Worm (Caenorhabditis elegans) whole organism, midembryonic: ENCODE measurements around the gene C08H9.18.

ENCODE experiments used
- ref-1 ChIP-seq: fragments of 200-800 bp; sonication (Bioruptor generic); conservative IDR thresholded peaks from 2 replicates; pipeline ENCODE4 v1.3.6; 2022; ENCODE audit warnings: missing genetic modification reagents, missing genetic modification characterization, missing compliant biosample characterization
- tab-1 ChIP-seq: fragments of 200-800 bp; sonication (Bioruptor generic); IDR thresholded peaks from 2 replicates; pipeline ENCODE4 v1.3.6; 2022; ENCODE audit warnings: missing genetic modification characterization, missing compliant biosample characterization
- ztf-23 ChIP-seq: fragments of 200-800 bp; sonication (Bioruptor generic); IDR thresholded peaks from 2 replicates; pipeline ENCODE4 v1.3.6; 2022; ENCODE audit warnings: missing genetic modification reagents, missing genetic modification characterization, missing compliant biosample characterization

DNA sequence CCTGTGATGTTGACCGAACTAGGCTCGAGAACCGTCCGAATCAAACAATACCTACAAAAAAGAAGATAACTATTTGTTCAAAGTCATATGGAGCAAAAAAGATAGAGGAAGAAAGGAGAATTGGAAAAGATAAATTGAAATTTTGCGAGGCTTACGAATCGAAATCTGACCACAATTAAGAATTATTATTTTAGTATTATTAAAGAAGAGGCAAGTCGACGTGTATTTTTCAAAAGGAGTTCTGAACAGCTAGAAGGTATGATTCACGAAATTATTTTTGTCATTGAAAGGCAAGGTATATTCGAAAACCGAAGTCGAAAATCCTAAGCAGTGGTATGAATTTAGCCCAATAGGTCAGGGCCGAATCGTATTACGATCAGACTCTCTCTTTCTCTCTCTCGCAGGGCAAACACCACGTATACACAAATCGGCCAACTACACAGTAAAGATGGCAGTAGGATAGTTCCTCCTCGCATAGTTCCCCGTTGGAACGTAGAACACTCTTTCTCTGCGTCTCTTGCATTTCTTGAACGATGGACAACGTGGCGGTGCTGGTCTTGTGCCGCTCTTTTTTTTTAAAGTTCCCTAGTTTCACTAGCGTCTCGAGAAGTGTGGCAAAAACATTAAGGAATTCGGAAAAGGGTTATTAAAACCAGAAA is 29.1 kb upstream of the C08H9.18 start, which contains the start of gene vgln-1:
- TF ChIP-seq tab-1 (GFP tag; lab: Robert Waterston, UW) (no peak), ztf-23 (no peak), ref-1 (GFP tag; lab: Robert Waterston, UW) (no peak)
